Fruit fly (Drosophila melanogaster): ENCODE data around the gene Noc1.

The Noc1 gene

dm6 chr3L:11074043-11074853, at the start of gene Noc1, which contains the start of gene Pfdn2 (continued):
- TF ChIP-seq CG7357 (GFP tag; IDR thresholded peaks at IDR 0.05) (peak; percentile 49; the same call in 1 of the 3 replicates), CG30431 (GFP tag; optimal IDR thresholded peaks at IDR 0.05) (no peak), MESR4 (GFP tag; optimal IDR thresholded peaks at IDR 0.05) (peak; percentile 86), Hr78 (GFP tag; optimal IDR thresholded peaks at IDR 0.05) (no peak), CG18764 (GFP tag; optimal IDR thresholded peaks at IDR 0.05) (no peak), CG7271 (tag; optimal IDR thresholded peaks at IDR 0.05) (no peak), CG13287 (GFP tag; IDR thresholded peaks at IDR 0.05; ENCODE audit: partially characterized antibody) (no peak), wdn (GFP tag; IDR thresholded peaks at IDR 0.05) (peak; percentile 39; the same call in 1 of the 2 replicates), toy (GFP tag; IDR thresholded peaks at IDR 0.05) (no peak), CG10267 (tag; optimal IDR thresholded peaks at IDR 0.05) (peak; percentile 60), Mrtf (GFP tag; IDR thresholded peaks at IDR 0.05) (no peak), HmgD (GFP tag; optimal IDR thresholded peaks at IDR 0.05) (no peak), Awh (GFP tag; IDR thresholded peaks at IDR 0.05) (0 out of 2 replicates have a peak, but pooled peaks have one; percentile 15), CG11398 (GFP tag; optimal IDR thresholded peaks at IDR 0.05) (no peak), Dek (tag; optimal IDR thresholded peaks at IDR 0.05) (no peak), CG9932 (GFP tag; IDR thresholded peaks at IDR 0.05) (peak; percentile 73), H15 (GFP tag; IDR thresholded peaks at IDR 0.05) (no peak), CTCF (GFP tag; optimal IDR thresholded peaks at IDR 0.05) (no peak), Lpt (GFP tag; optimal IDR thresholded peaks at IDR 0.05) (no peak), Optix (GFP tag; IDR thresholded peaks at IDR 0.05) (no peak), CG2889 (GFP tag; IDR thresholded peaks at IDR 0.05) (no peak), CG12219 (GFP tag; optimal IDR thresholded peaks at IDR 0.05) (no peak), CG14050 (GFP tag; IDR thresholded peaks at IDR 0.05) (no peak), Hand (GFP tag; optimal IDR thresholded peaks at IDR 0.05) (no peak), pb (GFP tag; optimal IDR thresholded peaks at IDR 0.05) (no peak), CG34224 (GFP tag; IDR thresholded peaks at IDR 0.05; ENCODE audit: partially characterized antibody) (no peak), nmo (GFP tag; optimal IDR thresholded peaks at IDR 0.05) (peak; percentile 81), CG7928 (GFP tag; optimal IDR thresholded peaks at IDR 0.05) (no peak), CG15269 (tag; optimal IDR thresholded peaks at IDR 0.05) (no peak), dmrt11E (tag; optimal IDR thresholded peaks at IDR 0.05) (peak; percentile 68), unc-4 (GFP tag; IDR thresholded peaks at IDR 0.05; ENCODE audit: partially characterized antibody) (no peak), odd (GFP tag; optimal IDR thresholded peaks at IDR 0.05) (no peak), inv (GFP tag; IDR thresholded peaks at IDR 0.05; ENCODE audit: partially characterized antibody) (no peak), sisA (GFP tag; IDR thresholded peaks at IDR 0.05) (peak; percentile 59), Bdp1 (GFP tag; optimal IDR thresholded peaks at IDR 0.05) (no peak), Dip3 (GFP tag; optimal IDR thresholded peaks at IDR 0.05) (no peak), eyg (GFP tag; optimal IDR thresholded peaks at IDR 0.05) (no peak), CG12391 (tag; optimal IDR thresholded peaks at IDR 0.05) (peak; percentile 89), CG32532 (GFP tag; IDR thresholded peaks at IDR 0.05) (peak; percentile 70), CG5953 (GFP tag; IDR thresholded peaks at IDR 0.05) (no peak), CG10959 (GFP tag; IDR thresholded peaks at IDR 0.05) (no peak), slp2 (GFP tag; optimal IDR thresholded peaks at IDR 0.05) (no peak), z (GFP tag; IDR thresholded peaks at IDR 0.05) (no peak), CrebB (tag; optimal IDR thresholded peaks at IDR 0.05) (no peak), ERR (GFP tag; optimal IDR thresholded peaks at IDR 0.05) (no peak), nom (GFP tag; optimal IDR thresholded peaks at IDR 0.05) (no peak), Abd-B (GFP tag; optimal IDR thresholded peaks at IDR 0.05) (no peak), CG8944 (GFP tag; optimal IDR thresholded peaks at IDR 0.05) (no peak), CG10979 (tag; optimal IDR thresholded peaks at IDR 0.05) (peak; percentile 33), chn (GFP tag; optimal IDR thresholded peaks at IDR 0.05) (no peak)
